Worm (Caenorhabditis elegans) whole organism, young adult: ENCODE data around the gene lam-1.
A peak's percentile ranks its signal among the peaks of the same experiment; 100 is the strongest.

Experiments
- B0019.2 ChIP-seq: fragments of 200-800 bp; sonication (Bioruptor generic); conservative IDR thresholded peaks from 2 replicates; pipeline ENCODE4 v1.3.6; 2022; ENCODE audit warnings: missing genetic modification reagents, missing genetic modification characterization, missing compliant biosample characterization
- C06A6.2 ChIP-seq: fragments of 200-800 bp; sonication (Bioruptor generic); conservative IDR thresholded peaks from 2 replicates; pipeline ENCODE4 v1.3.6; 2022; ENCODE audit warnings: missing genetic modification characterization, missing compliant biosample characterization
- C17E4.6 ChIP-seq: fragments of 200-800 bp; sonication (Bioruptor generic); IDR thresholded peaks from 2 replicates; pipeline ENCODE4 v1.3.6; 2022; ENCODE audit warnings: missing genetic modification reagents, missing genetic modification characterization, missing compliant biosample characterization
- D2030.7 ChIP-seq: fragments of 200-800 bp; sonication (Bioruptor generic); IDR thresholded peaks from 2 replicates; pipeline ENCODE4 v1.3.6; 2022; ENCODE audit warnings: missing genetic modification reagents, missing genetic modification characterization, missing compliant biosample characterization
- F23B12.7 ChIP-seq: sonication (generic microtip); optimal IDR thresholded peaks from 2 replicates; lab custom pipeline; 2017; ENCODE audit warnings: missing genetic modification characterization, mild to moderate bottlenecking, missing compliant biosample characterization, antibody characterized with exemption, moderate library complexity; ENCODE audit not compliant: insufficient read depth
- F49E8.2 ChIP-seq: sonication (generic microtip); optimal IDR thresholded peaks from 3 replicates; lab custom pipeline; 2017; ENCODE audit warnings: missing genetic modification characterization, mild to moderate bottlenecking, missing compliant biosample characterization, antibody characterized with exemption, moderate library complexity; ENCODE audit not compliant: insufficient read depth
- F52B5.7 ChIP-seq: sonication (generic microtip); optimal IDR thresholded peaks from 2 replicates; lab custom pipeline; 2016; ENCODE audit warnings: mild to moderate bottlenecking, missing genetic modification characterization, missing compliant biosample characterization
- K11D2.4 ChIP-seq: fragments of 200-800 bp; sonication (Bioruptor generic); IDR thresholded peaks from 2 replicates; pipeline ENCODE4 v1.3.6; 2022; ENCODE audit warnings: missing genetic modification reagents, missing genetic modification characterization, missing compliant biosample characterization
- T07F8.4 ChIP-seq: sonication (generic microtip); optimal IDR thresholded peaks from 2 replicates; lab custom pipeline; 2016; ENCODE audit warnings: mild to moderate bottlenecking, missing genetic modification characterization, moderate library complexity, missing compliant biosample characterization
- T26A5.8 ChIP-seq: sonication (generic microtip); optimal IDR thresholded peaks from 2 replicates; lab custom pipeline; 2016; ENCODE audit warnings: missing genetic modification characterization, missing compliant biosample characterization
- akir-1 ChIP-seq: fragments of 200-800 bp; sonication (Bioruptor generic); optimal IDR thresholded peaks from 2 replicates; lab custom pipeline; 2018; ENCODE audit warnings: mild to moderate bottlenecking, missing genetic modification characterization, moderate library complexity, missing compliant biosample characterization
- ama-1 ChIP-seq, 3 experiments: fragments of 150-350 bp in 1 of 3; sonication (generic microtip) in 2 of 3; optimal IDR thresholded peaks; 2 replicates each; lab custom pipeline; 2014 to 2018; ENCODE audit warnings: missing biosample characterization in 2 of 3, missing genetic modification characterization in 2 of 3, missing genetic modification reagents in 2 of 3
- atf-7 ChIP-seq: sonication (generic microtip); optimal IDR thresholded peaks from 2 replicates; lab custom pipeline; 2017; ENCODE audit warnings: mild to moderate bottlenecking, missing genetic modification characterization, missing compliant biosample characterization
- attf-5 ChIP-seq: fragments of 200-800 bp; sonication (Bioruptor generic); optimal IDR thresholded peaks from 2 replicates; lab custom pipeline; 2018; ENCODE audit warnings: mild to moderate bottlenecking, missing genetic modification characterization, missing compliant biosample characterization
- attf-6 ChIP-seq: fragments of 200-800 bp; sonication (Bioruptor generic); IDR thresholded peaks from 2 replicates; pipeline ENCODE4 v1.3.6; 2022; ENCODE audit warnings: missing genetic modification reagents, missing genetic modification characterization, missing compliant biosample characterization
- cebp-2 ChIP-seq: fragments of 200-800 bp; sonication (Bioruptor generic); IDR thresholded peaks from 2 replicates; pipeline ENCODE4 v1.3.6; 2022; ENCODE audit warnings: missing genetic modification characterization, missing compliant biosample characterization
- ceh-27 ChIP-seq: fragments of 200-800 bp; sonication (Bioruptor generic); optimal IDR thresholded peaks from 2 replicates; lab custom pipeline; 2018; ENCODE audit warnings: mild to moderate bottlenecking, missing genetic modification characterization, moderate library complexity, missing compliant biosample characterization
- ceh-58 ChIP-seq: fragments of 200-800 bp; sonication (Bioruptor generic); IDR thresholded peaks from 2 replicates; pipeline ENCODE4 v1.3.6; 2022; ENCODE audit warnings: missing genetic modification characterization, missing compliant biosample characterization
- ceh-91 ChIP-seq: fragments of 200-800 bp; sonication (Bioruptor generic); IDR thresholded peaks from 2 replicates; pipeline ENCODE4 v1.3.6; 2022; ENCODE audit warnings: missing genetic modification reagents, missing genetic modification characterization, missing compliant biosample characterization
- chd-7 ChIP-seq: sonication (generic microtip); optimal IDR thresholded peaks from 2 replicates; lab custom pipeline; 2016; ENCODE audit warnings: mild to moderate bottlenecking, missing genetic modification characterization, moderate library complexity, missing compliant biosample characterization
- die-1 ChIP-seq: sonication (generic microtip); optimal IDR thresholded peaks from 2 replicates; lab custom pipeline; 2016; ENCODE audit warnings: missing genotype, mild to moderate bottlenecking, missing genetic modification characterization, missing compliant biosample characterization
- egl-18 ChIP-seq: fragments of 200-800 bp; sonication (Bioruptor generic); IDR thresholded peaks from 2 replicates; pipeline ENCODE4 v1.3.6; 2022; ENCODE audit warnings: missing genetic modification reagents, missing genetic modification characterization, missing compliant biosample characterization
- egrh-3 ChIP-seq: fragments of 200-800 bp; sonication (Bioruptor generic); IDR thresholded peaks from 2 replicates; pipeline ENCODE4 v1.3.6; 2022; ENCODE audit warnings: missing genetic modification reagents, missing genetic modification characterization, missing compliant biosample characterization
- ekl-4 ChIP-seq: fragments of 200-800 bp; sonication (Bioruptor generic); IDR thresholded peaks from 2 replicates; pipeline ENCODE4 v1.3.6; 2022; ENCODE audit warnings: missing genetic modification reagents, missing genetic modification characterization, missing compliant biosample characterization
- ets-4 ChIP-seq: fragments of 200-800 bp; sonication (Bioruptor generic); optimal IDR thresholded peaks from 2 replicates; lab custom pipeline; 2018; ENCODE audit warnings: mild to moderate bottlenecking, missing genetic modification characterization, missing compliant biosample characterization
- him-1 ChIP-seq: sonication (generic microtip); optimal IDR thresholded peaks from 2 replicates; lab custom pipeline; 2016; ENCODE audit warnings: missing genotype, missing genetic modification reagents, missing genetic modification characterization, missing compliant biosample characterization
- hsf-1 ChIP-seq: fragments of 200-800 bp; sonication (Bioruptor generic); IDR thresholded peaks from 2 replicates; pipeline ENCODE4 v1.3.6; 2022; ENCODE audit warnings: missing genetic modification reagents, missing genetic modification characterization, missing compliant biosample characterization
- let-607 ChIP-seq, 2 experiments: fragments of 200-800 bp in 1 of 2; sonication (Bioruptor generic) in 1 of 2; sonication (generic microtip) in 1 of 2; optimal IDR thresholded peaks; 2 replicates each; lab custom pipeline; 2016 to 2018; ENCODE audit warnings: mild to moderate bottlenecking in 2 of 2, missing compliant biosample characterization in 2 of 2, missing genetic modification characterization in 2 of 2, moderate library complexity in 2 of 2, missing genotype in 1 of 2
- lin-40 ChIP-seq: sonication (generic microtip); optimal IDR thresholded peaks from 2 replicates; lab custom pipeline; 2016; ENCODE audit warnings: missing genetic modification characterization, mild to moderate bottlenecking, missing compliant biosample characterization, missing genotype, missing genetic modification reagents
- lir-1 ChIP-seq: fragments of 200-800 bp; sonication (Bioruptor generic); conservative IDR thresholded peaks from 2 replicates; pipeline ENCODE4 v1.3.6; 2022; ENCODE audit warnings: missing genetic modification reagents, missing genetic modification characterization, missing compliant biosample characterization
- lsl-1 ChIP-seq: fragments of 200-800 bp; sonication (Bioruptor generic); optimal IDR thresholded peaks from 2 replicates; lab custom pipeline; 2018; ENCODE audit warnings: mild to moderate bottlenecking, missing genetic modification characterization, moderate library complexity, missing compliant biosample characterization
- madf-3 ChIP-seq: fragments of 200-800 bp; sonication (Bioruptor generic); IDR thresholded peaks from 2 replicates; pipeline ENCODE4 v1.3.6; 2022; ENCODE audit warnings: missing genetic modification reagents, missing genetic modification characterization, missing compliant biosample characterization
- madf-8 ChIP-seq: fragments of 200-800 bp; sonication (Bioruptor generic); conservative IDR thresholded peaks from 2 replicates; pipeline ENCODE4 v1.3.6; 2022; ENCODE audit warnings: missing genetic modification reagents, missing genetic modification characterization, missing compliant biosample characterization
- mcd-1 ChIP-seq: fragments of 200-800 bp; sonication (Bioruptor generic); IDR thresholded peaks from 2 replicates; pipeline ENCODE4 v1.3.6; 2022; ENCODE audit warnings: missing genetic modification reagents, missing genetic modification characterization, missing compliant biosample characterization
- mxl-1 ChIP-seq: sonication (generic microtip); optimal IDR thresholded peaks from 2 replicates; lab custom pipeline; 2016; ENCODE audit warnings: missing genetic modification characterization, missing compliant biosample characterization
- nhr-120 ChIP-seq: fragments of 200-800 bp; sonication (Bioruptor generic); IDR thresholded peaks from 2 replicates; pipeline ENCODE4 v1.3.6; 2022; ENCODE audit warnings: missing genetic modification characterization, missing compliant biosample characterization
- nhr-179 ChIP-seq: sonication (generic microtip); optimal IDR thresholded peaks from 2 replicates; lab custom pipeline; 2016; ENCODE audit warnings: mild to moderate bottlenecking, missing genetic modification characterization, missing compliant biosample characterization
- nhr-27 ChIP-seq: fragments of 200-800 bp; sonication (Bioruptor generic); optimal IDR thresholded peaks from 2 replicates; lab custom pipeline; 2018; ENCODE audit warnings: mild to moderate bottlenecking, missing genetic modification characterization, moderate library complexity, missing compliant biosample characterization
- nhr-80 ChIP-seq: sonication (generic microtip); optimal IDR thresholded peaks from 2 replicates; lab custom pipeline; 2016; ENCODE audit warnings: missing genetic modification characterization, missing compliant biosample characterization
- sea-2 ChIP-seq: fragments of 200-800 bp; sonication (Bioruptor generic); IDR thresholded peaks from 2 replicates; pipeline ENCODE4 v1.3.6; 2022; ENCODE audit warnings: missing genetic modification characterization, missing compliant biosample characterization
- snpc-1.3 ChIP-seq: sonication (generic microtip); optimal IDR thresholded peaks from 2 replicates; lab custom pipeline; 2017; ENCODE audit warnings: missing genetic modification characterization, mild to moderate bottlenecking, missing compliant biosample characterization, antibody characterized with exemption, moderate library complexity, missing genotype, missing genetic modification reagents; ENCODE audit not compliant: insufficient read depth
- snpc-3.4 ChIP-seq: sonication (generic microtip); optimal IDR thresholded peaks from 2 replicates; lab custom pipeline; 2017; ENCODE audit warnings: missing genetic modification characterization, mild to moderate bottlenecking, missing compliant biosample characterization, antibody characterized with exemption, moderate library complexity, missing genotype, missing genetic modification reagents
- somi-1 ChIP-seq: fragments of 200-800 bp; sonication (Bioruptor generic); optimal IDR thresholded peaks from 2 replicates; lab custom pipeline; 2018; ENCODE audit warnings: mild to moderate bottlenecking, missing genetic modification characterization, missing compliant biosample characterization
- tlf-1 ChIP-seq: fragments of 200-800 bp; sonication (Bioruptor generic); optimal IDR thresholded peaks from 2 replicates; lab custom pipeline; 2018; ENCODE audit warnings: mild to moderate bottlenecking, missing genetic modification characterization, missing compliant biosample characterization
- unc-62 ChIP-seq: fragments of 150-350 bp; optimal IDR thresholded peaks from 2 replicates; lab custom pipeline; 2014; ENCODE audit warnings: missing biosample characterization, missing genetic modification reagents, missing genetic modification characterization
- xnd-1 ChIP-seq: sonication (generic microtip); optimal IDR thresholded peaks from 2 replicates; lab custom pipeline; 2016; ENCODE audit warnings: missing genotype, missing genetic modification reagents, missing genetic modification characterization, missing compliant biosample characterization
- ztf-18 ChIP-seq: sonication (generic microtip); optimal IDR thresholded peaks from 2 replicates; lab custom pipeline; 2016; ENCODE audit warnings: missing genotype, mild to moderate bottlenecking, missing genetic modification characterization, missing compliant biosample characterization
- ztf-25 ChIP-seq: fragments of 200-800 bp; sonication (Bioruptor generic); IDR thresholded peaks from 2 replicates; pipeline ENCODE4 v1.3.6; 2022; ENCODE audit warnings: missing genetic modification reagents, missing genetic modification characterization, missing compliant biosample characterization

Gene lam-1

DNA sequence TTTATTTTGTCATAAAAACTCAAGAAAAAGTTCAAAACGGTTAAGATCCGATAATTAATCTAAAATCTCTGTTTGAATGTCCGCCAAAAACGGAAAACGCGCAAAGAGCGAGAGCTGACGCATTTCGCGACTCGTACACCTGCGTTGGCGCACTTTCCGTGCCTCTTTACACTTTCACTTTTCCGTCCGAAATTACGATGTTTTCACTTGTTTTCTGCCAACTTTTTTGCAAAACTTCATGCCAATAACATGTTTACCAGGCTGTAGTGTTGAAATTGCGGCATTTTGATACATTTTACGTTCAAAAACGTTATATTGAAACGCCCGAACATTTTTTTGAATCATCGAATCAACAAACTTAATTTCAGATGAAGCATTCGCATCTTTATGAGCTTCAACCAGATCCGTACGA, 10.6 kb downstream of the lam-1 start, which contains the start of gene W03F8.4 (continued):
- peak; percentile 70 to 87 for TF ChIP-seq let-607 (tag; optimal IDR thresholded peaks at IDR 0.05; lab: Kevin White, UChicago)
- TF ChIP-seq T07F8.4 (tag; lab: Kevin White, UChicago): no peak
- TF ChIP-seq xnd-1 (tag; lab: Kevin White, UChicago): peak; percentile 59
- peak; percentile 75 for TF ChIP-seq hsf-1 (GFP tag; lab: Robert Waterston, UW)
- peak; percentile 94 for TF ChIP-seq mcd-1 (GFP tag; lab: Robert Waterston, UW)
- peak; percentile 89 for TF ChIP-seq snpc-1.3 (tag; lab: Kevin White, UChicago)
- TF ChIP-seq madf-3 (GFP tag; lab: Robert Waterston, UW): peak; percentile 93
- peak; percentile 55 for TF ChIP-seq somi-1 (GFP tag; lab: Kevin White, UChicago)
- TF ChIP-seq ztf-18 (tag; lab: Kevin White, UChicago): peak; percentile 98
- peak; percentile 29 for TF ChIP-seq F49E8.2
- peak; percentile 77 for TF ChIP-seq lir-1 (GFP tag; lab: Robert Waterston, UW)
- peak; percentile 53 for TF ChIP-seq him-1 (tag; lab: Kevin White, UChicago)
- TF ChIP-seq nhr-179 (tag; lab: Kevin White, UChicago): no peak
- TF ChIP-seq die-1: no peak
- TF ChIP-seq cebp-2 (GFP tag; lab: Robert Waterston, UW): no peak
- TF ChIP-seq nhr-27 (tag; lab: Kevin White, UChicago): no peak
- peak; percentile 87 for TF ChIP-seq D2030.7 (GFP tag; lab: Robert Waterston, UW)
- TF ChIP-seq C17E4.6 (GFP tag; lab: Robert Waterston, UW): peak; percentile 76; the same call in 1 of the 2 replicates
- peak; percentile 36 for TF ChIP-seq chd-7 (tag; lab: Kevin White, UChicago)
- TF ChIP-seq unc-62 (GFP tag; lab: Kevin White, UChicago): no peak
- peak; percentile 89 for TF ChIP-seq attf-5 (GFP tag; lab: Kevin White, UChicago)
- peak; percentile 91 for TF ChIP-seq K11D2.4 (GFP tag; lab: Robert Waterston, UW)
- no peak for TF ChIP-seq sea-2 (GFP tag; lab: Robert Waterston, UW)
- no peak for TF ChIP-seq ets-4
- peak; percentile 45 for TF ChIP-seq madf-8 (GFP tag; lab: Robert Waterston, UW)
- TF ChIP-seq egl-18 (GFP tag; lab: Robert Waterston, UW): 0 out of 2 replicates have a peak, but pooled peaks have one; percentile 64
- peak; percentile 85 for TF ChIP-seq ceh-27 (GFP tag; lab: Kevin White, UChicago)
- TF ChIP-seq nhr-80: peak; percentile 65
- no peak for TF ChIP-seq T26A5.8
- no peak for TF ChIP-seq ztf-25
- peak; percentile 73 for TF ChIP-seq ceh-91 (GFP tag; lab: Robert Waterston, UW)
- TF ChIP-seq F52B5.7 (tag; lab: Kevin White, UChicago): no peak
- peak; percentile 67 for TF ChIP-seq F23B12.7 (tag; lab: Kevin White, UChicago)
- no peak for TF ChIP-seq ceh-58
- TF ChIP-seq ama-1 (optimal IDR thresholded peaks at IDR 0.05; lab: Kevin White, UChicago): no peak
- no peak for TF ChIP-seq ama-1 (GFP tag; optimal IDR thresholded peaks at IDR 0.05; lab: Kevin White, UChicago)
- TF ChIP-seq B0019.2 (GFP tag; lab: Robert Waterston, UW): no peak; the same call in 1 of the 2 replicates
- TF ChIP-seq C06A6.2 (GFP tag; lab: Robert Waterston, UW): peak; percentile 83
- peak; percentile 42 for TF ChIP-seq atf-7 (tag; lab: Kevin White, UChicago)
- peak; percentile 94 for TF ChIP-seq lin-40 (tag; lab: Kevin White, UChicago)
- TF ChIP-seq nhr-120 (GFP tag; lab: Robert Waterston, UW): no peak
- peak; percentile 93 for TF ChIP-seq ekl-4 (GFP tag; lab: Robert Waterston, UW)
- TF ChIP-seq snpc-3.4 (tag; lab: Kevin White, UChicago): peak; percentile 66
- TF ChIP-seq egrh-3 (GFP tag; lab: Robert Waterston, UW): no peak
- TF ChIP-seq lsl-1 (GFP tag; lab: Kevin White, UChicago): peak; percentile 78
- TF ChIP-seq attf-6 (GFP tag; lab: Robert Waterston, UW): peak; percentile 88
- TF ChIP-seq mxl-1: no peak
- peak; percentile 11 for TF ChIP-seq akir-1 (GFP tag; lab: Kevin White, UChicago)
- peak; percentile 91 for TF ChIP-seq tlf-1 (GFP tag; lab: Kevin White, UChicago)
